Worm (Caenorhabditis elegans): ENCODE results near the gene srw-6.

The srw-6 gene

ce11 chrV:3784167-3784734, 24.2 kb upstream of the srw-6 start, which contains the start of gene R08F11.1:
R08F11.1 (minus strand) TSS chrV:3784217.
- TF ChIP-seq mep-1 (tag; optimal IDR thresholded peaks at IDR 0.05) (no peak), dsc-1 (tag; optimal IDR thresholded peaks at IDR 0.05) (no peak), ceh-88 (GFP tag; IDR thresholded peaks at IDR 0.05) (no peak), elt-2 (tag; optimal IDR thresholded peaks at IDR 0.05) (peak; percentile 62), F16B12.6 (tag; optimal IDR thresholded peaks at IDR 0.05) (no peak), vab-15 (tag; optimal IDR thresholded peaks at IDR 0.05) (no peak), irx-1 (tag; optimal IDR thresholded peaks at IDR 0.05) (no peak)

ce11 chrV:3788538-3788937, 19.9 kb upstream of the srw-6 start:
- no peak for TF ChIP-seq zip-4 (GFP tag; optimal IDR thresholded peaks at IDR 0.05)
- no peak for TF ChIP-seq efl-1 (optimal IDR thresholded peaks at IDR 0.05)
- TF ChIP-seq efl-1 (GFP tag; optimal IDR thresholded peaks at IDR 0.05 in 1 of 2), result peak in 1 of 2 experiments; percentile 64
- TF ChIP-seq fkh-8 (tag; optimal IDR thresholded peaks at IDR 0.05), result peak; percentile 32
- peak; percentile 1 for TF ChIP-seq pax-3 (tag; optimal IDR thresholded peaks at IDR 0.05)
- TF ChIP-seq vab-15 (tag; optimal IDR thresholded peaks at IDR 0.05), result no peak
- TF ChIP-seq pag-3 (tag; optimal IDR thresholded peaks at IDR 0.05; ENCODE audit: borderline replicate concordance, insufficient read depth), result no peak
- peak; percentile 79 for TF ChIP-seq fkh-10 (GFP tag; optimal IDR thresholded peaks at IDR 0.05)
- no peak for TF ChIP-seq fkh-4 (tag; optimal IDR thresholded peaks at IDR 0.05; ENCODE audit: borderline replicate concordance)
- no peak for TF ChIP-seq skn-1 (tag; optimal IDR thresholded peaks at IDR 0.05)
- no peak for TF ChIP-seq sox-4 (tag; optimal IDR thresholded peaks at IDR 0.05)
- TF ChIP-seq aly-2 (tag; optimal IDR thresholded peaks at IDR 0.05), result no peak
- TF ChIP-seq lin-14 (GFP tag; optimal IDR thresholded peaks at IDR 0.05), result peak; percentile 56
- TF ChIP-seq mdl-1 (tag; optimal IDR thresholded peaks at IDR 0.05), result no peak

ce11 chrV:3789770-3790169, 18.7 kb upstream of the srw-6 start, which contains the start of gene R08F11.7:
R08F11.7 (plus strand) TSS chrV:3790070.
- TF ChIP-seq tbx-2 (tag; optimal IDR thresholded peaks at IDR 0.05), result no peak

DNA sequence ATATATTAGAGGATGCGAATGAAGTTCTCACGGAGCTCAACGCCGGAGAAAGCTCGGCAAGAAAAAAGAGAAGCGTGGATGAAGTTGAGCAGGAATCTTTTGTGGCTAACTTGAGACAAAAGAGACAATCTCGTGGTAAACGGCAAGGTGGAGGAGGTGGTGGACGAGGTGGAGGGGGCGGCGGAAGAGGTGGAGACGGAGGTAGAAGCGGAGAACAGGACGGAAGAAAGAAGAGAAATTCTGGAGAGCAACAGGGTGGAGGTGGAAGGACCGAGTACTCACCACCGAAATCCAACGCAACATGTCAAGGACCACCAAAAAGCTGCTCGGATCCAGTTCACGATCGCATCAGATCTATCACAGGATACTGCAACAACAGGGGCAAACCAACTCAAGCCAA, 18.0 kb upstream of the srw-6 start:
- no peak for TF ChIP-seq F16B12.6 (tag; optimal IDR thresholded peaks at IDR 0.05)
- TF ChIP-seq dsc-1 (tag; optimal IDR thresholded peaks at IDR 0.05), result no peak
- TF ChIP-seq mab-9 (GFP tag; IDR thresholded peaks at IDR 0.05), result no peak
- TF ChIP-seq zip-4 (GFP tag; optimal IDR thresholded peaks at IDR 0.05), result no peak
- TF ChIP-seq snpc-4 (tag; optimal IDR thresholded peaks at IDR 0.05), result no peak
- TF ChIP-seq efl-3 (GFP tag; optimal IDR thresholded peaks at IDR 0.05), result no peak
- TF ChIP-seq lin-15B (tag; optimal IDR thresholded peaks at IDR 0.05), result no peak

ce11 chrV:3799737-3800136, 8.7 kb upstream of the srw-6 start:
- peak; percentile 0 for TF ChIP-seq nhr-85 (tag)
- TF ChIP-seq mep-1 (tag; optimal IDR thresholded peaks at IDR 0.05), result no peak
- TF ChIP-seq C04F5.9 (tag; optimal IDR thresholded peaks at IDR 0.05), result no peak
- no peak for TF ChIP-seq unc-30 (tag; optimal IDR thresholded peaks at IDR 0.05)
- TF ChIP-seq lin-15B (tag; optimal IDR thresholded peaks at IDR 0.05), result no peak
- TF ChIP-seq dsc-1 (tag; optimal IDR thresholded peaks at IDR 0.05), result no peak

ce11 chrV:3800378-3800777, 8.1 kb upstream of the srw-6 start, which contains the start of gene srt-30:
srt-30 (minus strand) TSS chrV:3800478.
- TF ChIP-seq vab-15 (tag; optimal IDR thresholded peaks at IDR 0.05) (no peak), mab-9 (GFP tag; IDR thresholded peaks at IDR 0.05) (no peak), aly-2 (tag; optimal IDR thresholded peaks at IDR 0.05) (no peak), pqm-1 (tag; optimal IDR thresholded peaks at IDR 0.05) (no peak), hpl-2 (GFP tag; optimal IDR thresholded peaks at IDR 0.05) (no peak), sptf-1 (tag; optimal IDR thresholded peaks at IDR 0.05) (no peak), tlp-1 (tag; optimal IDR thresholded peaks at IDR 0.05) (no peak), ama-1 (optimal IDR thresholded peaks at IDR 0.05) (no peak), alr-1 (tag; optimal IDR thresholded peaks at IDR 0.05; ENCODE audit: borderline replicate concordance) (no peak), nhr-71 (tag; optimal IDR thresholded peaks at IDR 0.05) (no peak), irx-1 (tag; optimal IDR thresholded peaks at IDR 0.05) (no peak), lin-35 (GFP tag; optimal IDR thresholded peaks at IDR 0.05) (no peak), fkh-8 (tag; optimal IDR thresholded peaks at IDR 0.05) (no peak), isw-1 (GFP tag; IDR thresholded peaks at IDR 0.05) (no peak)
